Worm (Caenorhabditis elegans) whole organism, L4 larva: ENCODE results near the gene epg-6.

ENCODE experiments used
- T20F7.1 ChIP-seq: fragments of 200-800 bp; sonication (Bioruptor generic); optimal IDR thresholded peaks from 2 replicates; lab custom pipeline; 2018; ENCODE audit warnings: mild to moderate bottlenecking, missing genetic modification characterization, missing compliant biosample characterization
- ZK546.5 ChIP-seq, 2 experiments: sonication (generic microtip); optimal IDR thresholded peaks; 2 replicates each; lab custom pipeline; 2017; ENCODE audit warnings: missing biosample characterization in 2 of 2, missing genetic modification characterization in 2 of 2
- aha-1 ChIP-seq: fragments of 150-350 bp; peaks from one replicate; lab custom pipeline; 2014; ENCODE audit warnings: missing biosample characterization, missing genetic modification characterization
- ama-1 ChIP-seq: fragments of 150-350 bp; optimal IDR thresholded peaks from 2 replicates; lab custom pipeline; 2014; ENCODE audit warnings: inconsistent platforms, mixed read lengths
- arid-1 ChIP-seq: fragments of 200-800 bp; sonication (Bioruptor generic); conservative IDR thresholded peaks from 2 replicates; pipeline ENCODE4 v1.3.6; 2022; ENCODE audit warnings: missing genetic modification reagents, missing genetic modification characterization, missing compliant biosample characterization
- attf-4 ChIP-seq: sonication (generic microtip); optimal IDR thresholded peaks from 3 replicates; lab custom pipeline; 2017; ENCODE audit warnings: missing biosample characterization, missing genetic modification characterization
- ceh-32 ChIP-seq: sonication (generic microtip); optimal IDR thresholded peaks from 2 replicates; lab custom pipeline; 2016; ENCODE audit warnings: mild to moderate bottlenecking, missing genetic modification characterization, missing compliant biosample characterization; ENCODE audit not compliant: poor library complexity
- cey-2 ChIP-seq: sonication (generic microtip); optimal IDR thresholded peaks from 3 replicates; lab custom pipeline; 2017; ENCODE audit warnings: missing genetic modification characterization, mild to moderate bottlenecking, missing compliant biosample characterization, antibody characterized with exemption, borderline replicate concordance; ENCODE audit not compliant: insufficient read depth
- daf-16 ChIP-seq, 3 experiments: sonication (generic microtip); optimal IDR thresholded peaks; 2 replicates each; lab custom pipeline; 2016 to 2017; ENCODE audit warnings: missing genetic modification characterization in 3 of 3, missing genetic modification reagents in 3 of 3, mild to moderate bottlenecking in 2 of 3, missing compliant biosample characterization in 2 of 3, missing biosample characterization in 1 of 3, moderate library complexity in 1 of 3
- daf-8 ChIP-seq: fragments of 200-800 bp; sonication (Bioruptor generic); IDR thresholded peaks from 2 replicates; pipeline ENCODE4 v1.3.6; 2022; ENCODE audit warnings: missing genetic modification characterization, missing compliant biosample characterization
- dmd-8 ChIP-seq: fragments of 200-800 bp; sonication (Bioruptor generic); IDR thresholded peaks from 2 replicates; pipeline ENCODE4 v1.3.6; 2022; ENCODE audit warnings: missing genetic modification characterization, missing compliant biosample characterization
- dmd-9 ChIP-seq: fragments of 200-800 bp; sonication (Bioruptor generic); IDR thresholded peaks from 2 replicates; pipeline ENCODE4 v1.3.6; 2022; ENCODE audit warnings: missing genetic modification reagents, missing genetic modification characterization, missing compliant biosample characterization
- egl-27 ChIP-seq: sonication (generic microtip); optimal IDR thresholded peaks from 3 replicates; lab custom pipeline; 2017; ENCODE audit warnings: missing biosample characterization, missing genetic modification reagents, missing genetic modification characterization
- fos-1 ChIP-seq: fragments of 150-350 bp; optimal IDR thresholded peaks from 2 replicates; lab custom pipeline; 2014; ENCODE audit warnings: missing biosample characterization, missing genetic modification characterization
- hif-1 ChIP-seq, 2 experiments: sonication (generic microtip); optimal IDR thresholded peaks; 2 replicates each; lab custom pipeline; 2016 to 2017; ENCODE audit warnings: missing compliant biosample characterization in 2 of 2, missing genetic modification characterization in 2 of 2, missing genetic modification reagents in 2 of 2, missing genotype in 2 of 2, mild to moderate bottlenecking in 1 of 2
- hlh-11 ChIP-seq: fragments of 200-800 bp; sonication (Bioruptor generic); optimal IDR thresholded peaks from 2 replicates; lab custom pipeline; 2018; ENCODE audit warnings: mild to moderate bottlenecking, missing genetic modification characterization, missing compliant biosample characterization
- hlh-30 ChIP-seq: sonication (generic microtip); optimal IDR thresholded peaks from 2 replicates; lab custom pipeline; 2017; ENCODE audit warnings: antibody characterized with exemption, mild to moderate bottlenecking, missing genetic modification characterization, missing compliant biosample characterization; ENCODE audit not compliant: insufficient read depth
- hmg-1.1 ChIP-seq: fragments of 200-800 bp; sonication (Bioruptor generic); IDR thresholded peaks from 2 replicates; pipeline ENCODE4 v1.3.6; 2022; ENCODE audit warnings: missing genetic modification reagents, missing genetic modification characterization, missing compliant biosample characterization
- lim-7 ChIP-seq: fragments of 200-800 bp; sonication (Bioruptor generic); IDR thresholded peaks from 2 replicates; pipeline ENCODE4 v1.3.6; 2022; ENCODE audit warnings: missing genetic modification characterization, missing compliant biosample characterization
- lin-13 ChIP-seq: fragments of 150-350 bp; optimal IDR thresholded peaks from 2 replicates; lab custom pipeline; 2014; ENCODE audit warnings: missing biosample characterization, missing genetic modification reagents, missing genetic modification characterization
- mdl-1 ChIP-seq, 2 experiments: fragments of 150-350 bp in 1 of 2; sonication (generic microtip) in 1 of 2; optimal IDR thresholded peaks; 2 replicates each; lab custom pipeline; 2014 to 2017; ENCODE audit warnings: missing biosample characterization in 2 of 2, missing genetic modification characterization in 2 of 2
- mep-1 ChIP-seq: fragments of 150-350 bp; sonication (generic microtip); optimal IDR thresholded peaks from 3 replicates; lab custom pipeline; 2014; ENCODE audit warnings: missing biosample characterization, missing genetic modification characterization
- mes-2 ChIP-seq: sonication (generic microtip); optimal IDR thresholded peaks from 2 replicates; lab custom pipeline; 2016; ENCODE audit warnings: missing genotype, mild to moderate bottlenecking, missing genetic modification characterization, missing compliant biosample characterization; ENCODE audit not compliant: poor library complexity, severe bottlenecking
- nhr-10 ChIP-seq: fragments of 150-350 bp; optimal IDR thresholded peaks from 2 replicates; lab custom pipeline; 2014; ENCODE audit warnings: missing biosample characterization, missing genetic modification characterization
- nhr-11 ChIP-seq: fragments of 150-350 bp; optimal IDR thresholded peaks from 2 replicates; lab custom pipeline; 2014; ENCODE audit warnings: missing biosample characterization, missing genetic modification characterization
- nhr-25 ChIP-seq: sonication (generic microtip); optimal IDR thresholded peaks from 2 replicates; lab custom pipeline; 2017; ENCODE audit warnings: missing genetic modification characterization, mild to moderate bottlenecking, missing compliant biosample characterization, antibody characterized with exemption, moderate library complexity, borderline replicate concordance; ENCODE audit not compliant: insufficient read depth
- nhr-28 ChIP-seq: fragments of 150-350 bp; optimal IDR thresholded peaks from 2 replicates; lab custom pipeline; 2014; ENCODE audit warnings: missing biosample characterization, missing genetic modification characterization
- nhr-48 ChIP-seq: sonication (generic microtip); optimal IDR thresholded peaks from 2 replicates; lab custom pipeline; 2016; ENCODE audit warnings: mild to moderate bottlenecking, missing genetic modification characterization, missing compliant biosample characterization
- nhr-6 ChIP-seq: fragments of 150-350 bp; optimal IDR thresholded peaks from 2 replicates; lab custom pipeline; 2014; ENCODE audit warnings: missing biosample characterization, missing genetic modification characterization
- pha-4 ChIP-seq, 2 experiments: fragments of 150-350 bp in 1 of 2; fragments of 200-800 bp in 1 of 2; sonication (Bioruptor generic) in 1 of 2; IDR thresholded peaks in 1 of 2; optimal IDR thresholded peaks in 1 of 2; 2 replicates each; pipeline versions ENCODE4 v1.3.6 to Lab custom; 2014 to 2022; ENCODE audit warnings: missing genetic modification characterization in 2 of 2, missing genetic modification reagents in 2 of 2, missing biosample characterization in 1 of 2, missing compliant biosample characterization in 1 of 2
- php-3 ChIP-seq: fragments of 200-800 bp; sonication (Bioruptor generic); IDR thresholded peaks from 2 replicates; pipeline ENCODE4 v1.3.6; 2022; ENCODE audit warnings: missing genetic modification reagents, missing genetic modification characterization, missing compliant biosample characterization
- rbr-2 ChIP-seq: sonication (generic microtip); optimal IDR thresholded peaks from 2 replicates; lab custom pipeline; 2016; ENCODE audit warnings: missing genotype, missing genetic modification characterization, missing compliant biosample characterization
- saeg-2 ChIP-seq: fragments of 200-800 bp; sonication (Bioruptor generic); IDR thresholded peaks from 2 replicates; pipeline ENCODE4 v1.3.6; 2022; ENCODE audit warnings: missing genetic modification reagents, missing genetic modification characterization, missing compliant biosample characterization
- set-16 ChIP-seq: fragments of 200-800 bp; sonication (Bioruptor generic); IDR thresholded peaks from 2 replicates; pipeline ENCODE4 v1.3.6; 2022; ENCODE audit warnings: missing genetic modification reagents, missing genetic modification characterization, missing compliant biosample characterization
- snpc-4 ChIP-seq: fragments of 150-350 bp; optimal IDR thresholded peaks from 2 replicates; lab custom pipeline; 2014; ENCODE audit warnings: missing biosample characterization, missing genetic modification characterization
- spr-3 ChIP-seq: fragments of 200-800 bp; sonication (Bioruptor generic); optimal IDR thresholded peaks from 2 replicates; lab custom pipeline; 2018; ENCODE audit warnings: mild to moderate bottlenecking, missing genetic modification characterization, missing compliant biosample characterization
- tra-1 ChIP-seq: fragments of 200-800 bp; sonication (Bioruptor generic); IDR thresholded peaks from 2 replicates; pipeline ENCODE4 v1.3.6; 2022; ENCODE audit warnings: missing genetic modification reagents, missing genetic modification characterization, missing compliant biosample characterization
- unc-39 ChIP-seq: sonication (generic microtip); optimal IDR thresholded peaks from 2 replicates; lab custom pipeline; 2017; ENCODE audit warnings: missing biosample characterization, missing genetic modification characterization
- unc-62 ChIP-seq, 3 experiments: fragments of 150-350 bp in 1 of 3; sonication (generic microtip); optimal IDR thresholded peaks in 2 of 3; peaks in 1 of 3; 1 replicate in 1 of 3; 2 replicates in 2 of 3; lab custom pipeline; 2014 to 2017; ENCODE audit warnings: missing biosample characterization in 3 of 3, missing genetic modification characterization in 3 of 3, missing genetic modification reagents in 3 of 3, missing genotype in 1 of 3
- vab-7 ChIP-seq: fragments of 200-800 bp; sonication (Bioruptor generic); IDR thresholded peaks from 2 replicates; pipeline ENCODE4 v1.3.6; 2022; ENCODE audit warnings: missing genetic modification reagents, missing genetic modification characterization, missing compliant biosample characterization
- zfp-2 ChIP-seq: sonication (generic microtip); optimal IDR thresholded peaks from 2 replicates; lab custom pipeline; 2016; ENCODE audit warnings: mild to moderate bottlenecking, missing genetic modification characterization, missing compliant biosample characterization
- zfp-3 ChIP-seq: fragments of 200-800 bp; sonication (Bioruptor generic); conservative IDR thresholded peaks from 2 replicates; pipeline ENCODE4 v1.3.6; 2022; ENCODE audit warnings: missing genetic modification reagents, missing genetic modification characterization, missing compliant biosample characterization

epg-6 gene

ce11 chrIII:10634034-10634433 is 34.0 kb upstream of the epg-6 start (continued):
- TF ChIP-seq saeg-2 (GFP tag; lab: Robert Waterston, UW): peak; percentile 88
- 0 out of 2 replicates have a peak, but pooled peaks have one; percentile 50 for TF ChIP-seq dmd-8 (GFP tag; lab: Robert Waterston, UW)
- peak; percentile 100 for TF ChIP-seq set-16 (GFP tag; lab: Robert Waterston, UW)

- TF ChIP-seq mep-1 (no peak), T20F7.1 (GFP tag; lab: Kevin White, UChicago) (no peak), aha-1 (peak; percentile 91), unc-62 (GFP tag; optimal IDR thresholded peaks at IDR 0.05 in 1 of 2; lab: Kevin White, UChicago) (peak in 1 of 2 experiments; percentile 46), unc-62 (tag; optimal IDR thresholded peaks at IDR 0.05; lab: Kevin White, UChicago) (no peak)
Observed at ce11 chrIII:10633403-10633674, 33.4 kb upstream of the epg-6 start, which contains the start of gene Y39A1A.9. Gene Y39A1A.9, minus strand, starts transcription at chrIII:10633501.

ce11 chrIII:10632590-10633402 is 32.8 kb upstream of the epg-6 start, which contains the start of gene Y39A1A.10:
Gene Y39A1A.10, plus strand, starts transcription at chrIII:10632728.
- peak; percentile 70 for TF ChIP-seq hlh-11 (tag; lab: Kevin White, UChicago)
- TF ChIP-seq nhr-48: peak; percentile 3
- no peak for TF ChIP-seq lin-13 (GFP tag; lab: Kevin White, UChicago)
- TF ChIP-seq dmd-9: no peak
- TF ChIP-seq zfp-3 (GFP tag; lab: Robert Waterston, UW): no peak
- TF ChIP-seq zfp-2: no peak
- no peak for TF ChIP-seq daf-8
- TF ChIP-seq mes-2: peak; percentile 51
- TF ChIP-seq ama-1 (lab: Kevin White, UChicago): no peak
- no peak for TF ChIP-seq egl-27 (tag; lab: Kevin White, UChicago)
- no peak for TF ChIP-seq snpc-4
- TF ChIP-seq nhr-10 (tag; lab: Kevin White, UChicago): no peak
- TF ChIP-seq aha-1: peak; percentile 96
- TF ChIP-seq tra-1 (GFP tag; lab: Robert Waterston, UW): no peak
- TF ChIP-seq saeg-2 (GFP tag; lab: Robert Waterston, UW): no peak
- no peak for TF ChIP-seq vab-7 (GFP tag; lab: Robert Waterston, UW)
- no peak for TF ChIP-seq dmd-8 (GFP tag; lab: Robert Waterston, UW)
- 0 out of 2 replicates have a peak, but pooled peaks have one; percentile 11 for TF ChIP-seq php-3 (GFP tag; lab: Robert Waterston, UW)
- peak; percentile 3 for TF ChIP-seq hlh-30
- TF ChIP-seq arid-1: 0 out of 2 replicates have a peak, but pooled peaks have one; percentile 9
- TF ChIP-seq unc-62 (GFP tag; optimal IDR thresholded peaks at IDR 0.05 in 1 of 2; lab: Kevin White, UChicago): no peak
- TF ChIP-seq unc-62 (tag; optimal IDR thresholded peaks at IDR 0.05; lab: Kevin White, UChicago): no peak
- no peak for TF ChIP-seq ZK546.5 (tag; optimal IDR thresholded peaks at IDR 0.05; lab: Kevin White, UChicago)
- peak in 1 of 2 experiments; percentile 58 for TF ChIP-seq daf-16 (GFP tag; optimal IDR thresholded peaks at IDR 0.05; lab: Kevin White, UChicago)
- peak; percentile 51 for TF ChIP-seq daf-16 (tag; optimal IDR thresholded peaks at IDR 0.05; lab: Kevin White, UChicago)
- no peak for TF ChIP-seq nhr-11 (tag; lab: Kevin White, UChicago)
- TF ChIP-seq lim-7 (GFP tag; lab: Robert Waterston, UW): no peak
- peak; percentile 15 for TF ChIP-seq rbr-2
- no peak for TF ChIP-seq spr-3 (GFP tag; lab: Kevin White, UChicago)
- TF ChIP-seq fos-1 (tag; lab: Kevin White, UChicago): no peak
- no peak for TF ChIP-seq T20F7.1 (GFP tag; lab: Kevin White, UChicago)
- peak; percentile 19; the same call in 1 of the 2 replicates for TF ChIP-seq hmg-1.1 (GFP tag; lab: Robert Waterston, UW)
- TF ChIP-seq cey-2 (tag; lab: Kevin White, UChicago): no peak
- peak; percentile 80 for TF ChIP-seq nhr-25 (tag; lab: Kevin White, UChicago)
- no peak for TF ChIP-seq hif-1 (tag; optimal IDR thresholded peaks at IDR 0.05; lab: Kevin White, UChicago)
- no peak for TF ChIP-seq unc-39 (tag; lab: Kevin White, UChicago)
- peak; percentile 79 for TF ChIP-seq nhr-28 (tag; lab: Kevin White, UChicago)
- peak; percentile 1 for TF ChIP-seq nhr-6 (tag; lab: Kevin White, UChicago)
- peak; percentile 73 to 85 for TF ChIP-seq mdl-1 (tag; optimal IDR thresholded peaks at IDR 0.05; lab: Kevin White, UChicago)
- no peak for TF ChIP-seq ceh-32 (tag; lab: Kevin White, UChicago)
- no peak for TF ChIP-seq attf-4
- no peak; the same call in 1 of the 2 replicates for TF ChIP-seq pha-4 (GFP tag; IDR thresholded peaks at IDR 0.05; lab: Robert Waterston, UW)
- peak; percentile 52 for TF ChIP-seq pha-4 (tag; optimal IDR thresholded peaks at IDR 0.05; lab: Kevin White, UChicago)
